Fruit fly (Drosophila melanogaster) whole organism, prepupa: ENCODE measurements around the gene Gnmt.

Experiments
- Blimp-1 ChIP-seq: fragments of 200-800 bp; sonication (Bioruptor generic); optimal IDR thresholded peaks from 3 replicates; lab custom pipeline; 2017; ENCODE audit warnings: missing biosample characterization, missing genetic modification characterization, mild to moderate bottlenecking, moderate library complexity, missing genetic modification reagents
- CG10631 ChIP-seq: fragments of 200-800 bp; sonication (Bioruptor generic); optimal IDR thresholded peaks from 2 replicates; lab custom pipeline; 2016; ENCODE audit warnings: missing biosample characterization, missing genetic modification characterization
- CG10669 ChIP-seq: fragments of 200-800 bp; sonication (Bioruptor generic); optimal IDR thresholded peaks from 3 replicates; lab custom pipeline; 2018; ENCODE audit warnings: missing biosample characterization, mild to moderate bottlenecking, missing genetic modification characterization, moderate library complexity
- CG11762 ChIP-seq: fragments of 200-800 bp; sonication (Bioruptor generic); optimal IDR thresholded peaks from 3 replicates; lab custom pipeline; 2016; ENCODE audit warnings: missing biosample characterization, missing genetic modification characterization; ENCODE audit not compliant: insufficient read depth
- CG15336 ChIP-seq: fragments of 200-800 bp; sonication (Bioruptor generic); IDR thresholded peaks from 2 replicates; pipeline ENCODE4 v1.3.6; 2022; ENCODE audit warnings: missing biosample characterization, missing genetic modification characterization
- CG1621 ChIP-seq: fragments of 200-800 bp; sonication (Bioruptor generic); optimal IDR thresholded peaks from 3 replicates; lab custom pipeline; 2018; ENCODE audit warnings: missing biosample characterization, mild to moderate bottlenecking, missing genetic modification characterization
- CG16779 ChIP-seq: fragments of 200-800 bp; sonication (Bioruptor generic); optimal IDR thresholded peaks from 3 replicates; lab custom pipeline; 2017; ENCODE audit warnings: missing biosample characterization, mild to moderate bottlenecking, missing genetic modification characterization
- CG3032 ChIP-seq: fragments of 200-800 bp; optimal IDR thresholded peaks from 2 replicates; lab custom pipeline; 2019; ENCODE audit warnings: missing biosample characterization, mild to moderate bottlenecking, missing genetic modification characterization, moderate library complexity
- CG31627 ChIP-seq: fragments of 200-800 bp; sonication (Bioruptor generic); optimal IDR thresholded peaks from 3 replicates; lab custom pipeline; 2016; ENCODE audit warnings: missing biosample characterization, missing genetic modification characterization
- CG32006 ChIP-seq: fragments of 200-800 bp; sonication (Bioruptor generic); optimal IDR thresholded peaks from 3 replicates; lab custom pipeline; 2017; ENCODE audit warnings: missing biosample characterization, mild to moderate bottlenecking, missing genetic modification characterization
- CG3919 ChIP-seq: fragments of 200-800 bp; sonication (Bioruptor generic); optimal IDR thresholded peaks from 3 replicates; lab custom pipeline; 2016; ENCODE audit warnings: missing biosample characterization, missing genetic modification characterization
- CG4318 ChIP-seq: fragments of 200-800 bp; sonication (Bioruptor generic); optimal IDR thresholded peaks from 3 replicates; lab custom pipeline; 2017; ENCODE audit warnings: missing biosample characterization, mild to moderate bottlenecking, missing genetic modification characterization
- CG6163 ChIP-seq: fragments of 200-800 bp; sonication (Bioruptor generic); IDR thresholded peaks from 3 replicates; pipeline ENCODE4 v1.3.6; 2022; ENCODE audit warnings: missing biosample characterization, missing genetic modification characterization
- CG6792 ChIP-seq: fragments of 200-800 bp; sonication (Bioruptor generic); optimal IDR thresholded peaks from 3 replicates; lab custom pipeline; 2016; ENCODE audit warnings: missing biosample characterization, missing genetic modification characterization
- CG6808 ChIP-seq: fragments of 200-800 bp; sonication (Bioruptor generic); optimal IDR thresholded peaks from 3 replicates; lab custom pipeline; 2017; ENCODE audit warnings: missing biosample characterization, missing genetic modification characterization, mild to moderate bottlenecking, moderate library complexity, missing genetic modification reagents
- CG6854 ChIP-seq: fragments of 200-800 bp; sonication (Bioruptor generic); optimal IDR thresholded peaks from 2 replicates; lab custom pipeline; 2017; ENCODE audit warnings: missing biosample characterization, mild to moderate bottlenecking, missing genetic modification characterization
- CG8119 ChIP-seq: fragments of 200-800 bp; sonication (Bioruptor generic); IDR thresholded peaks from 3 replicates; pipeline ENCODE4 v1.3.6; 2022; ENCODE audit warnings: missing biosample characterization, missing genetic modification characterization
- CG8319 ChIP-seq: fragments of 200-800 bp; sonication (Bioruptor generic); optimal IDR thresholded peaks from 3 replicates; lab custom pipeline; 2016; ENCODE audit warnings: missing biosample characterization, missing genetic modification characterization
- CG8632 ChIP-seq: fragments of 200-800 bp; sonication (Bioruptor generic); optimal IDR thresholded peaks from 3 replicates; lab custom pipeline; 2016; ENCODE audit warnings: missing biosample characterization, missing genetic modification characterization
- Eip78C ChIP-seq: fragments of 200-800 bp; sonication (Bioruptor generic); peaks from one replicate; lab custom pipeline; 2016; ENCODE audit warnings: missing biosample characterization, missing genetic modification characterization
- Eip93F ChIP-seq: fragments of 200-800 bp; sonication (Bioruptor generic); optimal IDR thresholded peaks from 2 replicates; lab custom pipeline; 2016; ENCODE audit warnings: missing biosample characterization, mild to moderate bottlenecking, missing genetic modification characterization
- Ets21C ChIP-seq: fragments of 200-800 bp; sonication (Bioruptor generic); optimal IDR thresholded peaks from 3 replicates; lab custom pipeline; 2016; ENCODE audit warnings: missing biosample characterization, missing genetic modification characterization
- Ets96B ChIP-seq: fragments of 200-800 bp; optimal IDR thresholded peaks from 2 replicates; lab custom pipeline; 2019; ENCODE audit warnings: missing biosample characterization, mild to moderate bottlenecking, missing genetic modification characterization, moderate library complexity
- Gug ChIP-seq: fragments of 200-800 bp; sonication (Bioruptor generic); IDR thresholded peaks from 2 replicates; pipeline ENCODE4 v1.3.6; 2022; ENCODE audit warnings: missing biosample characterization, missing genetic modification characterization
- Met ChIP-seq: fragments of 200-800 bp; sonication (Bioruptor generic); optimal IDR thresholded peaks from 3 replicates; lab custom pipeline; 2016; ENCODE audit warnings: missing biosample characterization, missing genetic modification characterization
- OdsH ChIP-seq: fragments of 200-800 bp; sonication (Bioruptor generic); optimal IDR thresholded peaks from 3 replicates; lab custom pipeline; 2016; ENCODE audit warnings: missing biosample characterization, missing genetic modification characterization
- Smox ChIP-seq: fragments of 200-800 bp; sonication (Bioruptor generic); optimal IDR thresholded peaks from 3 replicates; lab custom pipeline; 2016; ENCODE audit warnings: missing biosample characterization, missing genetic modification characterization
- Sox102F ChIP-seq: fragments of 200-800 bp; sonication (Bioruptor generic); optimal IDR thresholded peaks from 2 replicates; lab custom pipeline; 2016; ENCODE audit warnings: missing biosample characterization, mild to moderate bottlenecking, missing genetic modification characterization
- Sox14 ChIP-seq: fragments of 200-800 bp; sonication (Bioruptor generic); optimal IDR thresholded peaks from 3 replicates; lab custom pipeline; 2016; ENCODE audit warnings: missing biosample characterization, missing genetic modification characterization
- achi ChIP-seq: fragments of 200-800 bp; sonication (Bioruptor generic); optimal IDR thresholded peaks from 3 replicates; lab custom pipeline; 2016; ENCODE audit warnings: missing biosample characterization, missing genetic modification characterization
- acj6 ChIP-seq: fragments of 200-800 bp; sonication (Bioruptor generic); optimal IDR thresholded peaks from 3 replicates; lab custom pipeline; 2016; ENCODE audit warnings: missing biosample characterization, missing genetic modification characterization
- dac ChIP-seq: fragments of 200-800 bp; sonication (Bioruptor generic); optimal IDR thresholded peaks from 2 replicates; lab custom pipeline; 2017; ENCODE audit warnings: missing biosample characterization, mild to moderate bottlenecking, missing genetic modification characterization
- dsx ChIP-seq: fragments of 200-800 bp; optimal IDR thresholded peaks from 3 replicates; lab custom pipeline; 2019; ENCODE audit warnings: missing biosample characterization, mild to moderate bottlenecking, missing genetic modification characterization, moderate library complexity; ENCODE audit not compliant: poor library complexity, severe bottlenecking
- eg ChIP-seq: fragments of 200-800 bp; sonication (Bioruptor generic); IDR thresholded peaks from 3 replicates; pipeline ENCODE4 v1.3.6; 2022; ENCODE audit warnings: missing biosample characterization, missing genetic modification characterization
- esn ChIP-seq: fragments of 200-800 bp; sonication (Bioruptor generic); optimal IDR thresholded peaks from 2 replicates; lab custom pipeline; 2016; ENCODE audit warnings: missing biosample characterization, mild to moderate bottlenecking, missing genetic modification characterization, moderate library complexity
- fkh ChIP-seq: fragments of 200-800 bp; sonication (Bioruptor generic); optimal IDR thresholded peaks from 3 replicates; lab custom pipeline; 2017; ENCODE audit warnings: missing biosample characterization, mild to moderate bottlenecking, missing genetic modification characterization, moderate library complexity
- lz ChIP-seq: fragments of 200-800 bp; sonication (Bioruptor generic); optimal IDR thresholded peaks from 3 replicates; lab custom pipeline; 2016; ENCODE audit warnings: missing biosample characterization, missing genetic modification characterization
- net ChIP-seq: fragments of 200-800 bp; sonication (Bioruptor generic); optimal IDR thresholded peaks from 3 replicates; lab custom pipeline; 2016; ENCODE audit warnings: missing biosample characterization, missing genetic modification characterization
- svp ChIP-seq: fragments of 200-800 bp; sonication (Bioruptor generic); peaks from one replicate; lab custom pipeline; 2016; ENCODE audit warnings: missing biosample characterization, missing genetic modification characterization
- topi ChIP-seq: fragments of 200-800 bp; sonication (Bioruptor generic); optimal IDR thresholded peaks from 3 replicates; lab custom pipeline; 2016; ENCODE audit warnings: missing biosample characterization, missing genetic modification characterization
- vri ChIP-seq: fragments of 200-800 bp; sonication (Bioruptor generic); optimal IDR thresholded peaks from 3 replicates; lab custom pipeline; 2016; ENCODE audit warnings: missing biosample characterization, mild to moderate bottlenecking, missing genetic modification characterization

The Gnmt gene

DNA sequence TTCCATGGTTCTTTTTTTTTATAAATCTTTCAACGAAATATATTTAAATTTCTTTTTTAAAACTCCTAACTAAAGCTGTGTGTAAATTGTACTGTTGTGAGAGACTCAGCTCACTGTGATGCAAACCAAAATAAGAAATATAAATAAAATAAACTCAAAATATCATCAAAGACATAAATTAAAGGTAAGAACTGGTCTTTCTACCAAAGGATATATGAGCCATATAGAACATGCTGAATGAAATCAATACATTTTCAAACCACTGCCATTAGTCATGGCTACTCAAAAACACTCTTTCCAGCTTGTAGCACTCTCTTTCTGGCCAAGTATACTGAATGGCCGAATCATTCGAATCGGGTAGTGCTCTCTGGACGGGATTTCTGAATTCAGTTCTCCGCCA, 20.3 kb downstream of the Gnmt start, which contains the start of the genes CG14391 and NijC:
Gene CG14391 (minus strand): TSS at position 101 of the 400 bp plus-strand sequence.
Gene NijC (plus strand): TSS at position 388 of the 400 bp plus-strand sequence.
- TF ChIP-seq CG6854 (GFP tag; lab: Kevin White, UChicago), result no peak
- no peak for TF ChIP-seq Blimp-1 (GFP tag; lab: Kevin White, UChicago)
- no peak for TF ChIP-seq Sox102F
- TF ChIP-seq acj6 (GFP tag; lab: Kevin White, UChicago), result no peak
- no peak for TF ChIP-seq CG3919 (GFP tag; lab: Kevin White, UChicago)
- no peak for TF ChIP-seq CG11762
- TF ChIP-seq OdsH, result no peak
- TF ChIP-seq CG6163 (GFP tag; lab: Robert Waterston, UW), result no peak
- no peak for TF ChIP-seq Smox (GFP tag; lab: Kevin White, UChicago)
- no peak for TF ChIP-seq CG16779
- TF ChIP-seq Met, result no peak
- no peak for TF ChIP-seq eg (GFP tag; lab: Robert Waterston, UW)
- no peak for TF ChIP-seq CG10631
- no peak for TF ChIP-seq CG10669 (GFP tag; lab: Kevin White, UChicago)
- no peak for TF ChIP-seq CG8319 (GFP tag; lab: Kevin White, UChicago)
- TF ChIP-seq CG1621, result no peak

DNA sequence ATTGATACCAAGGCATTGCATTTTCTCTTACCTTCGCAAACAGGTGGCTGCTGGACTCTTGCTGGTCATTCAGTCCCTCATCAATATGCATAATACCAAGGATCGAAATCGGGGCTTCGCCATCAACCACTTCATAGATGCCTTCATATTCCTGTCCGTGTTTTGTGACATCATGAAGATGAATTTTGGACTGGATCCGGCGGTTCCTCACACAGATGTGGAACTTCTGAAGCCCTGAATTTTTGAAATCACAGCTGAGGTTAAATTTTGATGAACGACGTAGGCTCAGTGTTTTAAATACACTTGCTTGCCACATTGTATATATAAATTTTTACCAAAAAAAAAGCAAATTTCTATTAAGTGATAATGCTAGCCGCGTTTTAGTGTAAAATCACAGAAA, 22.6 kb downstream of the Gnmt start, which contains the start of gene Past1:
Gene Past1 (plus strand): TSS at position 301 of the 400 bp plus-strand sequence.
- TF ChIP-seq Ets96B (tag; lab: Kevin White, UChicago) (no peak), net (no peak), svp (GFP tag; lab: Kevin White, UChicago) (peak; percentile 53)
- TF ChIP-seq, all 60 proteins: peak for 1

- TF ChIP-seq CG3919 (GFP tag; lab: Kevin White, UChicago), result no peak
- peak; percentile 28 for TF ChIP-seq Sox14 (GFP tag; lab: Kevin White, UChicago)
- no peak for TF ChIP-seq achi (GFP tag; lab: Kevin White, UChicago)
- no peak for TF ChIP-seq OdsH
- peak; percentile 59 for TF ChIP-seq Eip78C (GFP tag; lab: Kevin White, UChicago)
- TF ChIP-seq vri, result peak; percentile 66
- TF ChIP-seq CG16779, result no peak
- no peak for TF ChIP-seq dac
- TF ChIP-seq CG6854 (GFP tag; lab: Kevin White, UChicago), result no peak
- TF ChIP-seq esn (GFP tag; lab: Kevin White, UChicago), result peak; percentile 17
- peak; percentile 88 for TF ChIP-seq fkh (GFP tag; lab: Kevin White, UChicago)
- TF ChIP-seq Eip93F (GFP tag; lab: Kevin White, UChicago), result peak; percentile 31
- peak; percentile 20 for TF ChIP-seq CG1621
- TF ChIP-seq CG15336 (GFP tag; lab: Robert Waterston, UW), result no peak
- TF ChIP-seq, all 60 proteins: peak for 7
These were observed 23.2 kb downstream of the Gnmt start for dm6 chr3R:12697571-12698039.

DNA sequence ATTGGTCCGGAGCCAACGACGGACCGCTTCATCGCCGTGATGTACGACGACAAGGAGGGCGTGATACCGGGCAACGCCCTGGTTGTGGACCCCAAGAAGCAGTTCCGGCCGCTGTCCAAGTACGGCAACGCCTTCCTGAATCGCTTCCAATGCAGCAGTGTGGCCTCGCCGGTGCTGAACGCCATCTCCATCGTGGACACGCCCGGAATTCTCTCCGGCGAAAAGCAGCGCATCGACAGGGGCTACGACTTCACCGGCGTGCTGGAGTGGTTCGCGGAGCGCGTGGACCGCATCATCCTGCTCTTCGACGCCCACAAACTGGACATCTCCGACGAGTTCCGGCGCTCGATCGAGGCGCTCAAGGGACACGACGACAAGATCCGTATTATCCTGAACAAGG, 24.0 kb downstream of the Gnmt start:
- TF ChIP-seq CG6792 (GFP tag; lab: Kevin White, UChicago), result no peak
- no peak for TF ChIP-seq CG16779
- TF ChIP-seq esn (GFP tag; lab: Kevin White, UChicago), result no peak
- no peak for TF ChIP-seq Sox14 (GFP tag; lab: Kevin White, UChicago)
- no peak for TF ChIP-seq lz (GFP tag; lab: Kevin White, UChicago)
- TF ChIP-seq CG8632, result no peak
- TF ChIP-seq CG3032 (tag; lab: Kevin White, UChicago), result no peak
- TF ChIP-seq Met, result no peak

DNA sequence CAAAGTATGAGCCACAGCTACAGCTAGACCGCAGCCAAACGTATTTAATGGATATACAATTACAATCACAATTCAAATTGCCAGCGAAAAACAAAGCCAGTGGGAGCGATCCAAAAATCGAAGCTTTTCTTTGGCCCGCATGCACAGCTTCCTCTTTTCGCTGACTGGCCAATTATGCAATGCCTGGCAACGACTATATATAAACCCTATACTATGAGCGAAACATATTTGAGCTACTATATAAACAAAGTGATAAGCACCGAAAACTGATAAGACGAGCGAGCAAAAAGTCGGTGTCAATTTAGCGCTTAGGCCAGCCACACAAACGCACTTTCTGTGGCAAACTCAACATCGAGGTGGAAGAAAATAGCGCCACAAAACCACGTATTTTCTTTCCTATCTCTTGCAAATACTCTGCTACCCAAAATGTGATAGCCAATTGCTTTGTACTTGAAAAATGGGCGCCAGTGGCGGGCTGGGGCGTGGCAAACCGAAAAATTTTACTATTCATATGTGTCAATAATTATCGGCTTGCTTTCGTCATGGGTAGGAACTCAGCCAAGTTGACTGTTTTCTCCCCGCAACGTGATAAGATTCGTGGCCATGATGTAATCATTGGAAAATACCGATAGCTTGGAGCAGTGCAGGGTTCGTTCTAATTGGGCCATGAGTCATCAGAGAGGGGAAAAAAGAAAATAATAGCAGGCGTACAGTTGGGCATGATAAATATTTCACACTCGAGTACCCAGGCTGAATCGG, 25.4 kb downstream of the Gnmt start:
- TF ChIP-seq lz (GFP tag; lab: Kevin White, UChicago) (no peak), Blimp-1 (GFP tag; lab: Kevin White, UChicago) (no peak), net (no peak), Ets21C (GFP tag; lab: Kevin White, UChicago) (no peak), CG31627 (GFP tag; lab: Kevin White, UChicago) (no peak), fkh (GFP tag; lab: Kevin White, UChicago) (peak; percentile 75), topi (GFP tag; lab: Kevin White, UChicago) (no peak), svp (GFP tag; lab: Kevin White, UChicago) (peak; percentile 51), vri (peak; percentile 88), Eip93F (GFP tag; lab: Kevin White, UChicago) (peak; percentile 29), CG1621 (no peak), CG6808 (no peak), CG4318 (no peak), CG32006 (GFP tag; lab: Kevin White, UChicago) (no peak), Sox102F (no peak), CG8119 (no peak), CG10669 (GFP tag; lab: Kevin White, UChicago) (no peak), Gug (no peak), CG16779 (no peak), CG6854 (GFP tag; lab: Kevin White, UChicago) (no peak), dsx (GFP tag; lab: Kevin White, UChicago) (no peak)
